Fruit fly (Drosophila melanogaster) whole organism, embryonic: ENCODE data around the gene fig.

Source experiments
- CG10209 ChIP-seq: fragments of 200-800 bp; sonication (Bioruptor generic); optimal IDR thresholded peaks from 3 replicates; lab custom pipeline; 2017; ENCODE audit warnings: missing biosample characterization, mild to moderate bottlenecking, missing genetic modification characterization, missing genetic modification reagents
- CG11456 ChIP-seq: fragments of 200-800 bp; sonication (Bioruptor generic); IDR thresholded peaks from 3 replicates; pipeline ENCODE4 v1.3.6; 2022; ENCODE audit warnings: missing biosample characterization, missing genetic modification characterization
- CG11504 ChIP-seq: fragments of 200-800 bp; sonication (Bioruptor generic); optimal IDR thresholded peaks from 3 replicates; lab custom pipeline; 2019; ENCODE audit warnings: missing biosample characterization, mild to moderate bottlenecking, missing genetic modification characterization, moderate library complexity
- CG11723 ChIP-seq: fragments of 200-800 bp; sonication (Bioruptor generic); optimal IDR thresholded peaks from 2 replicates; lab custom pipeline; 2017; ENCODE audit warnings: missing biosample characterization, mild to moderate bottlenecking, missing genetic modification characterization
- CG15011 ChIP-seq: fragments of 200-800 bp; sonication (Bioruptor generic); optimal IDR thresholded peaks from 3 replicates; lab custom pipeline; 2018; ENCODE audit warnings: missing biosample characterization, mild to moderate bottlenecking, missing genetic modification characterization
- CG15514 ChIP-seq: fragments of 200-800 bp; sonication (Bioruptor generic); optimal IDR thresholded peaks from 3 replicates; lab custom pipeline; 2017; ENCODE audit warnings: missing biosample characterization, missing genetic modification characterization, mild to moderate bottlenecking, moderate library complexity, missing genetic modification reagents
- CG1603 ChIP-seq: fragments of 200-800 bp; sonication (Bioruptor generic); optimal IDR thresholded peaks from 2 replicates; lab custom pipeline; 2019; ENCODE audit warnings: missing biosample characterization, mild to moderate bottlenecking, missing genetic modification characterization, moderate library complexity
- CG17328 ChIP-seq: fragments of 200-800 bp; sonication (Bioruptor generic); IDR thresholded peaks from 2 replicates; pipeline ENCODE4 v1.3.6; 2022; ENCODE audit warnings: missing biosample characterization, missing genetic modification characterization
- CG17359 ChIP-seq: fragments of 200-800 bp; sonication (Bioruptor generic); optimal IDR thresholded peaks from 3 replicates; lab custom pipeline; 2018; ENCODE audit warnings: missing biosample characterization, mild to moderate bottlenecking, missing genetic modification characterization, moderate library complexity
- CG1792 ChIP-seq: fragments of 200-800 bp; sonication (Bioruptor generic); optimal IDR thresholded peaks from 2 replicates; lab custom pipeline; 2016; ENCODE audit warnings: missing biosample characterization, missing genetic modification characterization
- CG18011 ChIP-seq: fragments of 200-800 bp; sonication (Bioruptor generic); optimal IDR thresholded peaks from 2 replicates; lab custom pipeline; 2017; ENCODE audit warnings: missing biosample characterization, missing genetic modification characterization, mild to moderate bottlenecking, moderate library complexity, missing genotype
- CG18262 ChIP-seq: fragments of 200-800 bp; optimal IDR thresholded peaks from 3 replicates; lab custom pipeline; 2019; ENCODE audit warnings: missing biosample characterization, mild to moderate bottlenecking, missing genetic modification characterization, moderate library complexity
- CG30403 ChIP-seq: fragments of 200-800 bp; sonication (Bioruptor generic); optimal IDR thresholded peaks from 3 replicates; lab custom pipeline; 2016; ENCODE audit warnings: missing biosample characterization, missing genetic modification characterization
- CG31365 ChIP-seq: fragments of 200-800 bp; sonication (Bioruptor generic); optimal IDR thresholded peaks from 2 replicates; lab custom pipeline; 2018; ENCODE audit warnings: missing biosample characterization, mild to moderate bottlenecking, missing genetic modification characterization
- CG3163 ChIP-seq: fragments of 200-800 bp; sonication (Bioruptor generic); optimal IDR thresholded peaks from 3 replicates; lab custom pipeline; 2016; ENCODE audit warnings: missing biosample characterization, missing genetic modification characterization
- CG3407 ChIP-seq: fragments of 200-800 bp; sonication (Bioruptor generic); optimal IDR thresholded peaks from 2 replicates; lab custom pipeline; 2018; ENCODE audit warnings: missing biosample characterization, mild to moderate bottlenecking, missing genetic modification characterization
- CG4328 ChIP-seq: fragments of 200-800 bp; sonication (Bioruptor generic); optimal IDR thresholded peaks from 3 replicates; lab custom pipeline; 2017; ENCODE audit warnings: missing biosample characterization, missing genetic modification reagents, missing genetic modification characterization
- CG6175 ChIP-seq: fragments of 200-800 bp; sonication (Bioruptor generic); IDR thresholded peaks from 3 replicates; pipeline ENCODE4 v1.3.6; 2022; ENCODE audit warnings: missing biosample characterization, missing genetic modification characterization
- CG6813 ChIP-seq: fragments of 200-800 bp; sonication (Bioruptor generic); optimal IDR thresholded peaks from 2 replicates; lab custom pipeline; 2017; ENCODE audit warnings: missing biosample characterization, missing genetic modification characterization, mild to moderate bottlenecking, moderate library complexity, missing genetic modification reagents
- CG7839 ChIP-seq: fragments of 200-800 bp; sonication (Bioruptor generic); optimal IDR thresholded peaks from 3 replicates; lab custom pipeline; 2018; ENCODE audit warnings: missing biosample characterization, mild to moderate bottlenecking, missing genetic modification characterization, moderate library complexity
- CG7928 ChIP-seq: fragments of 200-800 bp; sonication (Bioruptor generic); optimal IDR thresholded peaks from 2 replicates; lab custom pipeline; 2017; ENCODE audit warnings: missing biosample characterization, mild to moderate bottlenecking, missing genetic modification characterization
- CG8944 ChIP-seq: fragments of 200-800 bp; sonication (Bioruptor generic); optimal IDR thresholded peaks from 3 replicates; lab custom pipeline; 2016; ENCODE audit warnings: missing biosample characterization, missing genetic modification characterization
- Dref ChIP-seq: fragments of 200-800 bp; sonication (Bioruptor generic); IDR thresholded peaks from 2 replicates; pipeline ENCODE4 v1.3.6; 2022; ENCODE audit warnings: missing biosample characterization, missing genetic modification characterization
- Drgx ChIP-seq: fragments of 200-800 bp; sonication (Bioruptor generic); IDR thresholded peaks from 2 replicates; pipeline ENCODE4 v1.3.6; 2022; ENCODE audit warnings: missing biosample characterization, missing genetic modification characterization
- E2f2 ChIP-seq: fragments of 200-800 bp; sonication (Bioruptor generic); IDR thresholded peaks from 2 replicates; pipeline ENCODE4 v1.3.6; 2022; ENCODE audit warnings: missing biosample characterization, missing genetic modification characterization
- HLH3B ChIP-seq: fragments of 200-800 bp; sonication (Bioruptor generic); IDR thresholded peaks from 2 replicates; pipeline ENCODE4 v1.3.6; 2022; ENCODE audit warnings: missing biosample characterization, missing genetic modification characterization
- Hr51 ChIP-seq, 2 experiments: fragments of 200-800 bp; sonication (Bioruptor generic); optimal IDR thresholded peaks; 2 replicates in 1 of 2; 3 replicates in 1 of 2; lab custom pipeline; 2016 to 2018; ENCODE audit warnings: missing biosample characterization in 2 of 2, missing genetic modification characterization in 2 of 2, mild to moderate bottlenecking in 1 of 2, moderate library complexity in 1 of 2
- MTF-1 ChIP-seq: fragments of 200-800 bp; sonication (Bioruptor generic); optimal IDR thresholded peaks from 2 replicates; lab custom pipeline; 2018; ENCODE audit warnings: missing biosample characterization, mild to moderate bottlenecking, missing genetic modification characterization, borderline replicate concordance
- Med ChIP-seq: fragments of 200-800 bp; sonication (Bioruptor generic); peaks from one replicate; lab custom pipeline; 2016; ENCODE audit warnings: missing biosample characterization, missing genetic modification characterization, mild to moderate bottlenecking, inconsistent platforms, moderate library complexity
- Oaz ChIP-seq: fragments of 200-800 bp; sonication (Bioruptor generic); IDR thresholded peaks from 2 replicates; pipeline ENCODE4 v1.3.6; 2022; ENCODE audit warnings: missing biosample characterization, missing genetic modification characterization
- Sox102F ChIP-seq: fragments of 200-800 bp; sonication (Bioruptor generic); optimal IDR thresholded peaks from 2 replicates; lab custom pipeline; 2018; ENCODE audit warnings: missing biosample characterization, mild to moderate bottlenecking, missing genetic modification characterization, moderate library complexity
- ci ChIP-seq: fragments of 200-800 bp; sonication (Bioruptor generic); IDR thresholded peaks from 3 replicates; pipeline ENCODE4 v1.3.6; 2022; ENCODE audit warnings: missing biosample characterization, missing genetic modification characterization
- crol ChIP-seq: fragments of 200-800 bp; sonication (Bioruptor generic); IDR thresholded peaks from 2 replicates; pipeline ENCODE4 v1.3.6; 2022; ENCODE audit warnings: missing biosample characterization, missing genetic modification characterization
- dmrt99B ChIP-seq: fragments of 200-800 bp; sonication (Bioruptor generic); optimal IDR thresholded peaks from 2 replicates; lab custom pipeline; 2018; ENCODE audit warnings: missing biosample characterization, mild to moderate bottlenecking, missing genetic modification characterization, moderate library complexity
- dysf ChIP-seq: fragments of 200-800 bp; sonication (Bioruptor generic); IDR thresholded peaks from 3 replicates; pipeline ENCODE4 v1.3.6; 2022; ENCODE audit warnings: missing biosample characterization, missing genetic modification characterization
- gem ChIP-seq: fragments of 200-800 bp; sonication (Bioruptor generic); optimal IDR thresholded peaks from 2 replicates; lab custom pipeline; 2019; ENCODE audit warnings: missing biosample characterization, mild to moderate bottlenecking, missing genetic modification characterization, moderate library complexity
- hkb ChIP-seq, 2 experiments: fragments of 200-800 bp in 1 of 2; fragments of >200 bp in 1 of 2; sonication (Bioruptor generic) in 1 of 2; IDR thresholded peaks in 1 of 2; optimal IDR thresholded peaks in 1 of 2; 2 replicates each; pipeline versions ENCODE4 v1.3.6 to Lab custom; 2017 to 2022; ENCODE audit warnings: missing biosample characterization in 1 of 2, missing genetic modification characterization in 1 of 2
- hth ChIP-seq: fragments of >200 bp; optimal IDR thresholded peaks from 2 replicates; lab custom pipeline; 2017; ENCODE audit warnings: inconsistent platforms
- kay ChIP-seq: fragments of 200-800 bp; sonication (Bioruptor generic); optimal IDR thresholded peaks from 2 replicates; lab custom pipeline; 2016; ENCODE audit warnings: missing biosample characterization, missing genetic modification characterization
- lilli ChIP-seq: fragments of 200-800 bp; sonication (Bioruptor generic); optimal IDR thresholded peaks from 3 replicates; lab custom pipeline; 2016; ENCODE audit warnings: missing biosample characterization, missing genetic modification characterization
- prd ChIP-seq, 3 experiments: fragments of >200 bp in 2 of 3; fragments of 200-800 bp in 1 of 3; sonication (Bioruptor generic) in 1 of 3; optimal IDR thresholded peaks in 2 of 3; IDR thresholded peaks in 1 of 3; 2 replicates in 2 of 3; 3 replicates in 1 of 3; pipeline versions ENCODE4 v1.3.6 to Lab custom; 2017 to 2022; ENCODE audit warnings: missing biosample characterization in 1 of 3, missing genetic modification characterization in 1 of 3
- sens ChIP-seq: fragments of 200-800 bp; sonication (Bioruptor generic); peaks from one replicate; lab custom pipeline; 2016; ENCODE audit warnings: missing biosample characterization, missing genetic modification characterization
- sens-2 ChIP-seq: fragments of 200-800 bp; sonication (Bioruptor generic); IDR thresholded peaks from 2 replicates; pipeline ENCODE4 v1.3.6; 2022; ENCODE audit warnings: missing biosample characterization, missing genetic modification characterization
- slbo ChIP-seq: fragments of 200-800 bp; sonication (Bioruptor generic); IDR thresholded peaks from 2 replicates; pipeline ENCODE4 v1.3.6; 2022; ENCODE audit warnings: missing biosample characterization, missing genetic modification characterization
- tgo ChIP-seq: fragments of 200-800 bp; sonication (Bioruptor generic); IDR thresholded peaks from 3 replicates; pipeline ENCODE4 v1.3.6; 2022; ENCODE audit warnings: missing biosample characterization, missing genetic modification characterization
- vvl ChIP-seq: fragments of 200-800 bp; sonication (Bioruptor generic); IDR thresholded peaks from 2 replicates; pipeline ENCODE4 v1.3.6; 2022; ENCODE audit warnings: missing biosample characterization, missing genetic modification characterization
- wek ChIP-seq: fragments of 200-800 bp; sonication (Bioruptor generic); optimal IDR thresholded peaks from 3 replicates; lab custom pipeline; 2018; ENCODE audit warnings: missing biosample characterization, mild to moderate bottlenecking, missing genetic modification characterization, moderate library complexity
- zf30C ChIP-seq: fragments of 200-800 bp; sonication (Bioruptor generic); optimal IDR thresholded peaks from 3 replicates; lab custom pipeline; 2018; ENCODE audit warnings: missing biosample characterization, mild to moderate bottlenecking, missing genetic modification characterization

The fig gene

dm6 chr3R:29758129-29758733 lies 22.0 kb downstream of the fig start:
- TF ChIP-seq CG3163 (no peak), CG10209 (GFP tag; lab: Kevin White, UChicago) (no peak), hkb (optimal IDR thresholded peaks at IDR 0.05; lab: Kevin White, UChicago) (no peak), hkb (GFP tag; IDR thresholded peaks at IDR 0.05; lab: Robert Waterston, UW) (0 out of 2 replicates have a peak, but pooled peaks have one; percentile 20), CG6175 (GFP tag; lab: Robert Waterston, UW) (0 out of 3 replicates have a peak, but pooled peaks have one; percentile 35), Hr51 (GFP tag; optimal IDR thresholded peaks at IDR 0.05; lab: Kevin White, UChicago) (peak in 1 of 2 experiments; percentile 39), CG7839 (tag; lab: Kevin White, UChicago) (peak; percentile 33), hth (lab: Kevin White, UChicago) (no peak), Oaz (GFP tag; lab: Robert Waterston, UW) (0 out of 2 replicates have a peak, but pooled peaks have one; percentile 25), sens (GFP tag; lab: Kevin White, UChicago) (peak; percentile 25), CG15011 (GFP tag; lab: Kevin White, UChicago) (no peak), CG17328 (GFP tag; lab: Robert Waterston, UW) (0 out of 2 replicates have a peak, but pooled peaks have one; percentile 35), Drgx (GFP tag; lab: Robert Waterston, UW) (peak; percentile 78), CG15514 (GFP tag; lab: Kevin White, UChicago) (no peak), slbo (peak; percentile 43), vvl (GFP tag; lab: Robert Waterston, UW) (peak; percentile 49; the same call in 1 of the 2 replicates), Sox102F (peak; percentile 26), CG4328 (GFP tag; lab: Kevin White, UChicago) (no peak), crol (GFP tag; lab: Robert Waterston, UW) (peak; percentile 81), lilli (GFP tag; lab: Kevin White, UChicago) (no peak), CG11723 (no peak), CG1792 (GFP tag; lab: Kevin White, UChicago) (no peak), HLH3B (GFP tag; lab: Robert Waterston, UW) (peak; percentile 22; the same call in 1 of the 2 replicates), E2f2 (GFP tag; lab: Robert Waterston, UW) (no peak; the same call in 1 of the 2 replicates), tgo (GFP tag; lab: Robert Waterston, UW) (peak; percentile 25; the same call in 1 of the 3 replicates), CG17359 (tag; lab: Kevin White, UChicago) (no peak), sens-2 (GFP tag; lab: Robert Waterston, UW) (no peak), CG18262 (tag; lab: Kevin White, UChicago) (no peak), Med (GFP tag; lab: Kevin White, UChicago) (peak; percentile 15), CG11456 (0 out of 3 replicates have a peak, but pooled peaks have one; percentile 17), kay (GFP tag; lab: Kevin White, UChicago) (no peak), zf30C (GFP tag; lab: Kevin White, UChicago) (no peak), dysf (GFP tag; lab: Robert Waterston, UW) (0 out of 3 replicates have a peak, but pooled peaks have one; percentile 8), CG3407 (no peak), CG1603 (tag; lab: Kevin White, UChicago) (peak; percentile 22), CG30403 (GFP tag; lab: Kevin White, UChicago) (peak; percentile 31), CG11504 (tag; lab: Kevin White, UChicago) (peak; percentile 31), CG6813 (GFP tag; lab: Kevin White, UChicago) (no peak), ci (no peak), CG18011 (no peak), prd (optimal IDR thresholded peaks at IDR 0.05; lab: Kevin White, UChicago) (no peak), prd (GFP tag; IDR thresholded peaks at IDR 0.05; lab: Robert Waterston, UW) (0 out of 3 replicates have a peak, but pooled peaks have one; percentile 20), wek (GFP tag; lab: Kevin White, UChicago) (no peak), Dref (0 out of 2 replicates have a peak, but pooled peaks have one; percentile 18), dmrt99B (tag; lab: Kevin White, UChicago) (peak; percentile 11), CG7928 (GFP tag; lab: Kevin White, UChicago) (no peak), CG8944 (no peak), CG31365 (tag; lab: Kevin White, UChicago) (no peak), MTF-1 (no peak), gem (tag; lab: Kevin White, UChicago) (peak; percentile 43)
